Fruit fly (Drosophila melanogaster): Measurements from ENCODE around the gene CG45075.

CG45075 gene

dm6 chr2L:6078757-6079351, 12.4 kb upstream of the CG45075 start (continued):
- TF ChIP-seq CG5245 (GFP tag; optimal IDR thresholded peaks at IDR 0.05): no peak
- TF ChIP-seq Max (GFP tag; optimal IDR thresholded peaks at IDR 0.05): peak; percentile 84
- TF ChIP-seq Dll (GFP tag; IDR thresholded peaks at IDR 0.05; ENCODE audit: partially characterized antibody): 0 out of 4 replicates have a peak, but pooled peaks have one; percentile 27
- no peak for TF ChIP-seq CG4730 (GFP tag; IDR thresholded peaks at IDR 0.05)
- TF ChIP-seq Bgb (GFP tag; IDR thresholded peaks at IDR 0.05; ENCODE audit: partially characterized antibody): peak; percentile 18; the same call in 1 of the 2 replicates
- no peak for TF ChIP-seq CG18619 (GFP tag; optimal IDR thresholded peaks at IDR 0.05)
- TF ChIP-seq Eip74EF (GFP tag; optimal IDR thresholded peaks at IDR 0.05): no peak
- TF ChIP-seq tap (tag; optimal IDR thresholded peaks at IDR 0.05): no peak
- TF ChIP-seq CG11093 (GFP tag; IDR thresholded peaks at IDR 0.05): no peak
- TF ChIP-seq p53 (GFP tag; optimal IDR thresholded peaks at IDR 0.05): no peak
- TF ChIP-seq CG7745 (tag; optimal IDR thresholded peaks at IDR 0.05): peak; percentile 60
- no peak for TF ChIP-seq Usf (GFP tag; optimal IDR thresholded peaks at IDR 0.05)
- TF ChIP-seq CG12155 (GFP tag; optimal IDR thresholded peaks at IDR 0.05): peak; percentile 96
- TF ChIP-seq Sin3A (optimal IDR thresholded peaks at IDR 0.05): no peak
- peak; percentile 31 for TF ChIP-seq CG10979 (tag; optimal IDR thresholded peaks at IDR 0.05)
- TF ChIP-seq da (GFP tag; optimal IDR thresholded peaks at IDR 0.05): peak; percentile 92
- TF ChIP-seq Nf-YA (GFP tag; IDR thresholded peaks at IDR 0.05): no peak
- no peak for TF ChIP-seq unpg (GFP tag; optimal IDR thresholded peaks at IDR 0.05)
- TF ChIP-seq CG11504 (tag; optimal IDR thresholded peaks at IDR 0.05): no peak
- TF ChIP-seq CG2129 (GFP tag; IDR thresholded peaks at IDR 0.05; ENCODE audit: partially characterized antibody): no peak
- no peak for TF ChIP-seq gce (GFP tag; IDR thresholded peaks at IDR 0.05)
- no peak for TF ChIP-seq BEAF-32 (GFP tag; optimal IDR thresholded peaks at IDR 0.05)
- TF ChIP-seq pan (optimal IDR thresholded peaks at IDR 0.05): no peak
- TF ChIP-seq pan (GFP tag; optimal IDR thresholded peaks at IDR 0.05 in 1 of 2, IDR thresholded peaks at IDR 0.05 in 1 of 2): no peak
- TF ChIP-seq wdn (GFP tag; IDR thresholded peaks at IDR 0.05): no peak
- TF ChIP-seq shn (GFP tag; optimal IDR thresholded peaks at IDR 0.05): no peak
- TF ChIP-seq aop (GFP tag; IDR thresholded peaks at IDR 0.05): peak; percentile 86
- TF ChIP-seq ap (GFP tag; IDR thresholded peaks at IDR 0.05): no peak
- TF ChIP-seq cwo (GFP tag; optimal IDR thresholded peaks at IDR 0.05): peak; percentile 98
- no peak for TF ChIP-seq prd (optimal IDR thresholded peaks at IDR 0.05)
- peak; percentile 18; the same call in 1 of the 3 replicates for TF ChIP-seq prd (GFP tag; IDR thresholded peaks at IDR 0.05)
- TF ChIP-seq tx (GFP tag; optimal IDR thresholded peaks at IDR 0.05): no peak
- TF ChIP-seq org-1 (GFP tag; optimal IDR thresholded peaks at IDR 0.05): no peak
- TF ChIP-seq mam (GFP tag; optimal IDR thresholded peaks at IDR 0.05): no peak
- TF ChIP-seq Ets97D (GFP tag; optimal IDR thresholded peaks at IDR 0.05): peak; percentile 6
- TF ChIP-seq CG13775 (GFP tag; optimal IDR thresholded peaks at IDR 0.05): no peak
- 0 out of 4 replicates have a peak, but pooled peaks have one; percentile 23 for TF ChIP-seq chinmo (GFP tag; IDR thresholded peaks at IDR 0.05; ENCODE audit: partially characterized antibody)
- TF ChIP-seq CG30431 (GFP tag; optimal IDR thresholded peaks at IDR 0.05): no peak
- TF ChIP-seq ac (GFP tag; optimal IDR thresholded peaks at IDR 0.05): peak; percentile 34
- TF ChIP-seq Drgx (GFP tag; IDR thresholded peaks at IDR 0.05): no peak
- no peak for TF ChIP-seq CG18764 (GFP tag; optimal IDR thresholded peaks at IDR 0.05)
- no peak for TF ChIP-seq CG12942 (GFP tag; optimal IDR thresholded peaks at IDR 0.05)
- no peak for TF ChIP-seq Mes4 (GFP tag; optimal IDR thresholded peaks at IDR 0.05)
- no peak for TF ChIP-seq NK7.1 (GFP tag; optimal IDR thresholded peaks at IDR 0.05)
- no peak for TF ChIP-seq E2f2 (GFP tag; IDR thresholded peaks at IDR 0.05)
- no peak for TF ChIP-seq gsb (GFP tag; IDR thresholded peaks at IDR 0.05)
- TF ChIP-seq schlank (tag; optimal IDR thresholded peaks at IDR 0.05): no peak
- TF ChIP-seq chm (GFP tag; IDR thresholded peaks at IDR 0.05): peak; percentile 41; the same call in 1 of the 2 replicates
- no peak for TF ChIP-seq CG1233 (GFP tag; optimal IDR thresholded peaks at IDR 0.05)
- peak; percentile 28 for TF ChIP-seq Jarid2 (GFP tag; optimal IDR thresholded peaks at IDR 0.05)
- TF ChIP-seq GATAe (GFP tag; conservative IDR thresholded peaks at IDR 0.05): no peak

All from whole organism, embryonic.